Fruit fly (Drosophila melanogaster) whole organism, prepupa: ENCODE results near the gene CG31869.

Experiments used
- CG10631 ChIP-seq: fragments of 200-800 bp; sonication (Bioruptor generic); optimal IDR thresholded peaks from 2 replicates; lab custom pipeline; 2016; ENCODE audit warnings: missing biosample characterization, missing genetic modification characterization
- CG11902 ChIP-seq: fragments of 200-800 bp; sonication (Bioruptor generic); optimal IDR thresholded peaks from 3 replicates; lab custom pipeline; 2016; ENCODE audit warnings: missing biosample characterization, missing genetic modification characterization
- CG15336 ChIP-seq: fragments of 200-800 bp; sonication (Bioruptor generic); IDR thresholded peaks from 2 replicates; pipeline ENCODE4 v1.3.6; 2022; ENCODE audit warnings: missing biosample characterization, missing genetic modification characterization
- CG16779 ChIP-seq: fragments of 200-800 bp; sonication (Bioruptor generic); optimal IDR thresholded peaks from 3 replicates; lab custom pipeline; 2017; ENCODE audit warnings: missing biosample characterization, mild to moderate bottlenecking, missing genetic modification characterization
- CG32006 ChIP-seq: fragments of 200-800 bp; sonication (Bioruptor generic); optimal IDR thresholded peaks from 3 replicates; lab custom pipeline; 2017; ENCODE audit warnings: missing biosample characterization, mild to moderate bottlenecking, missing genetic modification characterization
- CG34406 ChIP-seq: fragments of 200-800 bp; sonication (Bioruptor generic); optimal IDR thresholded peaks from 3 replicates; lab custom pipeline; 2016; ENCODE audit warnings: missing biosample characterization, missing genetic modification characterization
- CG3919 ChIP-seq: fragments of 200-800 bp; sonication (Bioruptor generic); optimal IDR thresholded peaks from 3 replicates; lab custom pipeline; 2016; ENCODE audit warnings: missing biosample characterization, missing genetic modification characterization
- CG4318 ChIP-seq: fragments of 200-800 bp; sonication (Bioruptor generic); optimal IDR thresholded peaks from 3 replicates; lab custom pipeline; 2017; ENCODE audit warnings: missing biosample characterization, mild to moderate bottlenecking, missing genetic modification characterization
- CG6163 ChIP-seq: fragments of 200-800 bp; sonication (Bioruptor generic); IDR thresholded peaks from 3 replicates; pipeline ENCODE4 v1.3.6; 2022; ENCODE audit warnings: missing biosample characterization, missing genetic modification characterization
- CG6276 ChIP-seq: fragments of 200-800 bp; sonication (Bioruptor generic); optimal IDR thresholded peaks from 2 replicates; lab custom pipeline; 2017; ENCODE audit warnings: missing biosample characterization, mild to moderate bottlenecking, missing genetic modification characterization
- CG6792 ChIP-seq: fragments of 200-800 bp; sonication (Bioruptor generic); optimal IDR thresholded peaks from 3 replicates; lab custom pipeline; 2016; ENCODE audit warnings: missing biosample characterization, missing genetic modification characterization
- CG7368 ChIP-seq: fragments of 200-800 bp; sonication (Bioruptor generic); optimal IDR thresholded peaks from 3 replicates; lab custom pipeline; 2016; ENCODE audit warnings: missing biosample characterization, missing genetic modification characterization
- CG8319 ChIP-seq: fragments of 200-800 bp; sonication (Bioruptor generic); optimal IDR thresholded peaks from 3 replicates; lab custom pipeline; 2016; ENCODE audit warnings: missing biosample characterization, missing genetic modification characterization
- CG9139 ChIP-seq: fragments of 200-800 bp; sonication (Bioruptor generic); optimal IDR thresholded peaks from 3 replicates; lab custom pipeline; 2017; ENCODE audit warnings: missing biosample characterization, mild to moderate bottlenecking, missing genetic modification characterization
- Ets96B ChIP-seq: fragments of 200-800 bp; optimal IDR thresholded peaks from 2 replicates; lab custom pipeline; 2019; ENCODE audit warnings: missing biosample characterization, mild to moderate bottlenecking, missing genetic modification characterization, moderate library complexity
- Gug ChIP-seq: fragments of 200-800 bp; sonication (Bioruptor generic); IDR thresholded peaks from 2 replicates; pipeline ENCODE4 v1.3.6; 2022; ENCODE audit warnings: missing biosample characterization, missing genetic modification characterization
- Hr38 ChIP-seq: sonication (Bioruptor generic); optimal IDR thresholded peaks from 2 replicates; lab custom pipeline; 2016; ENCODE audit warnings: missing biosample characterization, missing genetic modification characterization
- Lpt ChIP-seq: fragments of 200-800 bp; sonication (Bioruptor generic); optimal IDR thresholded peaks from 3 replicates; lab custom pipeline; 2016; ENCODE audit warnings: missing biosample characterization, missing genetic modification characterization
- Met ChIP-seq: fragments of 200-800 bp; sonication (Bioruptor generic); optimal IDR thresholded peaks from 3 replicates; lab custom pipeline; 2016; ENCODE audit warnings: missing biosample characterization, missing genetic modification characterization
- Smox ChIP-seq: fragments of 200-800 bp; sonication (Bioruptor generic); optimal IDR thresholded peaks from 3 replicates; lab custom pipeline; 2016; ENCODE audit warnings: missing biosample characterization, missing genetic modification characterization
- Sox102F ChIP-seq: fragments of 200-800 bp; sonication (Bioruptor generic); optimal IDR thresholded peaks from 2 replicates; lab custom pipeline; 2016; ENCODE audit warnings: missing biosample characterization, mild to moderate bottlenecking, missing genetic modification characterization
- Sox14 ChIP-seq: fragments of 200-800 bp; sonication (Bioruptor generic); optimal IDR thresholded peaks from 3 replicates; lab custom pipeline; 2016; ENCODE audit warnings: missing biosample characterization, missing genetic modification characterization
- achi ChIP-seq: fragments of 200-800 bp; sonication (Bioruptor generic); optimal IDR thresholded peaks from 3 replicates; lab custom pipeline; 2016; ENCODE audit warnings: missing biosample characterization, missing genetic modification characterization
- dac ChIP-seq: fragments of 200-800 bp; sonication (Bioruptor generic); optimal IDR thresholded peaks from 2 replicates; lab custom pipeline; 2017; ENCODE audit warnings: missing biosample characterization, mild to moderate bottlenecking, missing genetic modification characterization
- dsx ChIP-seq: fragments of 200-800 bp; optimal IDR thresholded peaks from 3 replicates; lab custom pipeline; 2019; ENCODE audit warnings: missing biosample characterization, mild to moderate bottlenecking, missing genetic modification characterization, moderate library complexity; ENCODE audit not compliant: poor library complexity, severe bottlenecking
- eg ChIP-seq: fragments of 200-800 bp; sonication (Bioruptor generic); IDR thresholded peaks from 3 replicates; pipeline ENCODE4 v1.3.6; 2022; ENCODE audit warnings: missing biosample characterization, missing genetic modification characterization
- esn ChIP-seq: fragments of 200-800 bp; sonication (Bioruptor generic); optimal IDR thresholded peaks from 2 replicates; lab custom pipeline; 2016; ENCODE audit warnings: missing biosample characterization, mild to moderate bottlenecking, missing genetic modification characterization, moderate library complexity
- fd85E ChIP-seq: fragments of 200-800 bp; sonication (Bioruptor generic); optimal IDR thresholded peaks from 3 replicates; lab custom pipeline; 2016; ENCODE audit warnings: missing biosample characterization, missing genetic modification characterization
- fkh ChIP-seq: fragments of 200-800 bp; sonication (Bioruptor generic); optimal IDR thresholded peaks from 3 replicates; lab custom pipeline; 2017; ENCODE audit warnings: missing biosample characterization, mild to moderate bottlenecking, missing genetic modification characterization, moderate library complexity
- lz ChIP-seq: fragments of 200-800 bp; sonication (Bioruptor generic); optimal IDR thresholded peaks from 3 replicates; lab custom pipeline; 2016; ENCODE audit warnings: missing biosample characterization, missing genetic modification characterization
- net ChIP-seq: fragments of 200-800 bp; sonication (Bioruptor generic); optimal IDR thresholded peaks from 3 replicates; lab custom pipeline; 2016; ENCODE audit warnings: missing biosample characterization, missing genetic modification characterization
- salr ChIP-seq, 2 experiments: fragments of 200-800 bp; sonication (Bioruptor generic); optimal IDR thresholded peaks; 3 replicates each; lab custom pipeline; 2016 to 2018; ENCODE audit warnings: missing biosample characterization in 2 of 2, missing genetic modification characterization in 2 of 2, mild to moderate bottlenecking in 1 of 2
- vri ChIP-seq: fragments of 200-800 bp; sonication (Bioruptor generic); optimal IDR thresholded peaks from 3 replicates; lab custom pipeline; 2016; ENCODE audit warnings: missing biosample characterization, mild to moderate bottlenecking, missing genetic modification characterization

Gene CG31869

DNA sequence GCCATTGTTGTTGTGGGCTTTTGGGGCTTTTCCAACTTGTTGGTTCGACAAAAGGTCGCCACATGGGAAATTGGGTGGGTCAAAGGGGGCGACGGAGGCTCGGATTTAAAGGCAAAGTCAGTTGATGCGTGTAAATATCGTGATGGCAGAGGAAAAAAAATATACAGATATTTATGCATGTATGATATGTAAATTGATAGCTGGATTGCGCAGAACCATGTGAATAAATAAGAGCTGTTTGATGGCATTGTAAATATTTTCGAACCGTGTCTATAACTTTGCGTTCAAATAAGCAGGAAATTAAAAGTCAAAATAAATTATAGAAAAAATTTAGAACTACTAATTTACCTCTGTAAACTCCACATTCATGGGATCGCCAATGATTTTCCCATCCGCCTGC lies 21.7 kb upstream of the CG31869 start:
- TF ChIP-seq fkh (GFP tag; lab: Kevin White, UChicago) (peak; percentile 61), dac (GFP tag; lab: Kevin White, UChicago) (no peak)

DNA sequence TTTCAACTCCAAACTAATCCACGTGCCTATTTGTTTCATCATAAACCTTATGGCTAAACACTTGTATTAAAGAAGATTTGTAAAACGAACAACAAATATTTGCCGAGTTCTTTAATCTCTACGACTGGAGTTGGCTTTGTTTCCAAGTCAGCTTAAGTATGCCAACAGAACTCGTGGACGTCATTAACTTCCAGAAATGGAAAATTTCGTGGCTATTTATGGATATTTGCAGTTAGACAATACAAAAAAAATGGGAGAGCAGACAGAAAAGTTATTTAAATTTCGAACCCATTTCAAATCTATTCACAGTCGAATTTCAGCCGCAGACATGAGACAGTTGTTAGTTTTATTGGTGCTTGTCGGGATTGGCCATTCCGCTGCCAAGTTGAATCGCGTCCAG lies 19.5 kb upstream of the CG31869 start, which contains the start of gene CG17134:
Gene CG17134, plus strand, starts transcription at position 301 of the 400 bp plus-strand sequence.
- TF ChIP-seq achi (no peak), CG34406 (GFP tag; lab: Kevin White, UChicago) (no peak), Gug (GFP tag; lab: Robert Waterston, UW) (no peak), Hr38 (GFP tag; lab: Kevin White, UChicago) (no peak), Sox14 (no peak), Lpt (GFP tag; lab: Kevin White, UChicago) (no peak), CG9139 (GFP tag; lab: Kevin White, UChicago) (no peak), Smox (no peak), lz (GFP tag; lab: Kevin White, UChicago) (no peak), CG10631 (GFP tag; lab: Kevin White, UChicago) (no peak), eg (GFP tag; lab: Robert Waterston, UW) (no peak), Ets96B (no peak), esn (GFP tag; lab: Kevin White, UChicago) (no peak), CG16779 (no peak), CG15336 (GFP tag; lab: Robert Waterston, UW) (no peak), Met (no peak), CG3919 (GFP tag; lab: Kevin White, UChicago) (no peak), salr (GFP tag; optimal IDR thresholded peaks at IDR 0.05; lab: Kevin White, UChicago) (no peak)

DNA sequence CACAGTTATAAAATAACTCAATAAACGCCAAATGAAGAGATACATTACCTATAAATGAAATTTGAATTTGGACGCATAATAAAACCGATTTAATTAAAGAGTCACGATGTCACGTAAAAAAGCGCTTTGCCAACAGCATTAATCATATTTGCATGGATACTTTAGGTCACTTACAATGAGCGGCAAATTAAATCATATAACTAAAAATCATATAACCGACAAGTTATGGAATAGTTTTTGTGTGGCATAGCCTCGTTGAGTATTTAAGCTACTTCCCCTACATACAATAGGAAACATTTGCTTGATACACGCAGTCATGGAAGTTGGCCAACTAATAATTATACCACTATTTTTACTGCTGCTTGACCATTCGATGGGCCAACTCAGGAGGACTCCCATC lies 17.9 kb upstream of the CG31869 start, which contains the start of gene CG6508:
Gene CG6508, plus strand, starts transcription at position 301 of the 400 bp plus-strand sequence.
- TF ChIP-seq CG11902 (GFP tag; lab: Kevin White, UChicago) (no peak), CG6792 (GFP tag; lab: Kevin White, UChicago) (no peak), CG8319 (no peak)
- TF ChIP-seq, all 60 proteins: peak for 0

DNA sequence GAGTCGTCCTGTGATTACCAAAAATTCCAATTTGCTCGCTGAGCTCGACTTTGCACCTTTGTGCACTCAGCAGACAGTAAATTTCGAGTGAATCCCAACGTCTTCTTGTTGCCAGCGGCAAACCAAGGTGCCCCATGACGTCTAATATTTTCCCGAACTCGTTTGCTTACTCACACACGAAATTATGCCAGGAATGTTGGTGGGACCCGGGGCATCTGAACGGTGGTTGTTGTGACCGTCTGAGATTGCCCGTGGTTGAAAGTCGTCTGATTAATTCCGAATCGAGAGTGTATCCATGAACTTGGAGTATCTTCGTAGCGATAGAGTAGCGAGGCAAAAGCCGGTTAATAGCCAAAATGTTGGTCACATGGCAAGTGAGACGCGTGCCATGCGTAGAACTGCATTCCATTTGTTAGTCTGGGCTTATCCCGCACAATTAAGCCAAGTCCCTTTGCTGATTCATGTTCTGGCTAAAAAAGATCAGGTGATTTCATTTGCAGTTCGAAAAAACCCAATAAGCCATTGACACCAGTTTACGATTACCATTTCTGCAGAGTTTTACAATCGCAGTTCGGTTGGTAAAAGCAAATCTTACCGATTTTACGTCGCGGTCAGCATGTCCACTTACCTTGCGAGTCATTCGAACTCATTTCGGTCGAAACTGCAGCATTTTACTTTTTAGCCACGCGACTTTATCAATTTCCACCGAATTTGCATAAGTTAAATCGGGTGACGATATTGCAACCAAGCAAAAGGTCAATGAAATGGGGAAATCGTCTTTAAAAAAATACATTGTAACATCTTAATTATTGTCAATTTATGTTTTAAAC lies 1.3 kb upstream of the CG31869 start:
- TF ChIP-seq CG6163 (no peak), Sox102F (no peak), Hr38 (GFP tag; lab: Kevin White, UChicago) (no peak), Sox14 (no peak)

DNA sequence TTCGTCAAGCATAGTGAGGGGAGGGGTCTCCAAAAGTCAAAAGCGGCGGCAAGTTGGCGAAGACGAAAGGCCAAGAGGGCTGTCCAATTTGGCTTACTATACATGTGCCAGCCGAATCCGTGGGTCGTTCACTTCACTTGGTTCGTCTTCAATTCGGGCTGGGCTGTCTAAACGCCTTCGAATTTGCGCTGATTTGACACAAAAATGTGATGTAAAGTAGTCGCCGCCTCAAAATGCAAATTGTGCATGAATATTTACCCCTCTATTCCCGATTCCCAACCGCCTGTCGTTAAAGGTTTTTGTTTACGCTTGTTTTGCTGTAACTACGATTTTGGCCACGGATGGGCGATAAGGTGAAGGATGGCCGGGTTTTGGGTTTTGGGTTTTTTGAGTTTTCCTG lies 5.2 kb downstream of the CG31869 start:
- TF ChIP-seq Sox14 (no peak), CG6276 (GFP tag; lab: Kevin White, UChicago) (no peak), CG32006 (GFP tag; lab: Kevin White, UChicago) (no peak), eg (GFP tag; lab: Robert Waterston, UW) (no peak), CG4318 (no peak), Lpt (GFP tag; lab: Kevin White, UChicago) (no peak), CG6163 (no peak), CG9139 (GFP tag; lab: Kevin White, UChicago) (no peak), CG8319 (no peak), Gug (GFP tag; lab: Robert Waterston, UW) (no peak), CG7368 (GFP tag; lab: Kevin White, UChicago) (no peak), dac (GFP tag; lab: Kevin White, UChicago) (no peak), dsx (no peak), fd85E (no peak), Met (no peak), net (GFP tag; lab: Kevin White, UChicago) (no peak), vri (GFP tag; lab: Kevin White, UChicago) (no peak), CG34406 (GFP tag; lab: Kevin White, UChicago) (no peak)
